Fruit fly (Drosophila melanogaster) whole organism: Measurements from ENCODE around the gene P5cr-2.

Experiments used
- CG8478 ChIP-seq: fragments of >200 bp; optimal IDR thresholded peaks from 2 replicates; lab custom pipeline; 2018; ENCODE audit warnings: inconsistent platforms
- EcR ChIP-seq, 2 experiments: fragments of >200 bp; optimal IDR thresholded peaks; 2 replicates each; lab custom pipeline; 2017; ENCODE audit warnings: missing biosample characterization in 2 of 2, missing genetic modification characterization in 2 of 2, missing genetic modification reagents in 2 of 2
- psq ChIP-seq: fragments of >200 bp; optimal IDR thresholded peaks from 2 replicates; lab custom pipeline; 2017
- usp ChIP-seq: fragments of >200 bp; optimal IDR thresholded peaks from 2 replicates; lab custom pipeline; 2017; ENCODE audit warnings: missing biosample characterization, missing genetic modification characterization, mixed read lengths

DNA sequence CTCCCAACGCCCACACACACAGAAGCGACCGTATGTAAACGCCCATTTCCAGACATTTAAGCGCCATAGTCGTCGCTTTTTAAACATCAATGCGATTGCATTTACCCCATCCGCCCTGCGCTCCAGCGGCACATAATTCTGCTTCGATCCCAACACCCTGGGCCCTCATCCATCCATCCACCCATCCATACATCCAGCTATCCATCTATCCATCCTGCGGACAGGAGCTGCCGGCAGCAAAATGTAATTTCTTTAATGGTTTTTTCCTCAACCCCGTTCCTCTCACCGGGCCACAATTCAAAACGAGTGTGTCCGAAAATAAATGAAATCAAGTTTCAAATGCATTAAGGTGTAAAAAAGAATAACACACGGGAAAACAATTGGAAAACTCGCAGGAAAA lies 15.4 kb downstream of the P5cr-2 start:
- no peak for TF ChIP-seq usp (GFP tag; lab: Kevin White, UChicago)
- TF ChIP-seq EcR (GFP tag; optimal IDR thresholded peaks at IDR 0.05; lab: Kevin White, UChicago): no peak
- no peak for TF ChIP-seq psq (lab: Kevin White, UChicago)
- no peak for TF ChIP-seq CG8478
